Fruit fly (Drosophila melanogaster) whole organism, embryonic: ENCODE measurements around the gene TwdlX.

Source experiments
- Ada2b ChIP-seq: fragments of 200-800 bp; sonication (Bioruptor generic); IDR thresholded peaks from 2 replicates; pipeline ENCODE4 v1.3.6; 2022; ENCODE audit warnings: missing biosample characterization, missing genetic modification characterization
- Adf1 ChIP-seq: fragments of 200-800 bp; sonication (Bioruptor generic); IDR thresholded peaks from 2 replicates; pipeline ENCODE4 v1.3.6; 2022; ENCODE audit warnings: missing biosample characterization, missing genetic modification characterization
- Atf-2 ChIP-seq: fragments of 200-800 bp; sonication (Bioruptor generic); optimal IDR thresholded peaks from 2 replicates; lab custom pipeline; 2016; ENCODE audit warnings: missing biosample characterization, missing genetic modification characterization
- CG12071 ChIP-seq: fragments of 200-800 bp; sonication (Bioruptor generic); optimal IDR thresholded peaks from 3 replicates; lab custom pipeline; 2018; ENCODE audit warnings: missing biosample characterization, mild to moderate bottlenecking, missing genetic modification characterization
- CG12299 ChIP-seq: fragments of 200-800 bp; sonication (Bioruptor generic); optimal IDR thresholded peaks from 2 replicates; lab custom pipeline; 2018; ENCODE audit warnings: missing biosample characterization, mild to moderate bottlenecking, missing genetic modification characterization
- CG12659 ChIP-seq: fragments of 200-800 bp; sonication (Bioruptor generic); optimal IDR thresholded peaks from 3 replicates; lab custom pipeline; 2017; ENCODE audit warnings: mild to moderate bottlenecking, missing biosample characterization, missing genetic modification reagents, missing genetic modification characterization
- CG13287 ChIP-seq: fragments of 200-800 bp; sonication (Bioruptor generic); IDR thresholded peaks from 2 replicates; pipeline ENCODE4 v1.3.6; 2022; ENCODE audit warnings: missing biosample characterization, missing genetic modification characterization; ENCODE audit not compliant: partially characterized antibody
- CG13624 ChIP-seq: fragments of 200-800 bp; sonication (Bioruptor generic); optimal IDR thresholded peaks from 2 replicates; lab custom pipeline; 2016; ENCODE audit warnings: missing biosample characterization, missing genetic modification characterization
- CG17361 ChIP-seq: fragments of 200-800 bp; sonication (Bioruptor generic); IDR thresholded peaks from 3 replicates; pipeline ENCODE4 v1.3.6; 2022; ENCODE audit warnings: missing biosample characterization, missing genetic modification characterization
- CG17568 ChIP-seq: fragments of 200-800 bp; sonication (Bioruptor generic); optimal IDR thresholded peaks from 2 replicates; lab custom pipeline; 2018; ENCODE audit warnings: missing biosample characterization, mild to moderate bottlenecking, missing genetic modification characterization, moderate library complexity
- CG17612 ChIP-seq: fragments of 200-800 bp; sonication (Bioruptor generic); IDR thresholded peaks from 2 replicates; pipeline ENCODE4 v1.3.6; 2022; ENCODE audit warnings: missing biosample characterization, missing genetic modification characterization
- CG17802 ChIP-seq: fragments of 200-800 bp; sonication (Bioruptor generic); optimal IDR thresholded peaks from 2 replicates; lab custom pipeline; 2018; ENCODE audit warnings: missing biosample characterization, mild to moderate bottlenecking, missing genetic modification characterization, moderate library complexity
- CG30403 ChIP-seq: fragments of 200-800 bp; sonication (Bioruptor generic); optimal IDR thresholded peaks from 3 replicates; lab custom pipeline; 2016; ENCODE audit warnings: missing biosample characterization, missing genetic modification characterization
- CG31365 ChIP-seq: fragments of 200-800 bp; sonication (Bioruptor generic); optimal IDR thresholded peaks from 2 replicates; lab custom pipeline; 2018; ENCODE audit warnings: missing biosample characterization, mild to moderate bottlenecking, missing genetic modification characterization
- CG3281 ChIP-seq: fragments of 200-800 bp; sonication (Bioruptor generic); optimal IDR thresholded peaks from 3 replicates; lab custom pipeline; 2017; ENCODE audit warnings: missing biosample characterization, mild to moderate bottlenecking, missing genetic modification characterization
- CG3726 ChIP-seq: fragments of 200-800 bp; sonication (Bioruptor generic); IDR thresholded peaks from 3 replicates; pipeline ENCODE4, ENCODE4 v1.3.6; 2022; ENCODE audit warnings: missing biosample characterization, missing genetic modification characterization
- CG4282 ChIP-seq: fragments of 200-800 bp; sonication (Bioruptor generic); optimal IDR thresholded peaks from 2 replicates; lab custom pipeline; 2016; ENCODE audit warnings: missing biosample characterization, missing genetic modification characterization
- CG4328 ChIP-seq: fragments of 200-800 bp; sonication (Bioruptor generic); optimal IDR thresholded peaks from 3 replicates; lab custom pipeline; 2017; ENCODE audit warnings: missing biosample characterization, missing genetic modification reagents, missing genetic modification characterization
- CG6683 ChIP-seq: fragments of 200-800 bp; sonication (Bioruptor generic); optimal IDR thresholded peaks from 2 replicates; lab custom pipeline; 2017; ENCODE audit warnings: missing biosample characterization, mild to moderate bottlenecking, missing genetic modification characterization, missing genetic modification reagents
- CG8089 ChIP-seq: fragments of 200-800 bp; sonication (Bioruptor generic); optimal IDR thresholded peaks from 3 replicates; lab custom pipeline; 2016; ENCODE audit warnings: missing biosample characterization, missing genetic modification characterization
- CG9932 ChIP-seq: fragments of 200-800 bp; sonication (Bioruptor generic); IDR thresholded peaks from 2 replicates; pipeline ENCODE4 v1.3.6; 2022; ENCODE audit warnings: missing biosample characterization, missing genetic modification characterization
- Dad ChIP-seq: fragments of 200-800 bp; sonication (Bioruptor generic); optimal IDR thresholded peaks from 3 replicates; lab custom pipeline; 2016; ENCODE audit warnings: missing biosample characterization, missing genetic modification characterization
- E2f2 ChIP-seq: fragments of 200-800 bp; sonication (Bioruptor generic); IDR thresholded peaks from 2 replicates; pipeline ENCODE4 v1.3.6; 2022; ENCODE audit warnings: missing biosample characterization, missing genetic modification characterization
- ERR ChIP-seq: fragments of 200-800 bp; sonication (Bioruptor generic); optimal IDR thresholded peaks from 2 replicates; lab custom pipeline; 2016; ENCODE audit warnings: missing biosample characterization, missing genetic modification characterization
- Lim3 ChIP-seq: fragments of 200-800 bp; sonication (Bioruptor generic); IDR thresholded peaks from 2 replicates; pipeline ENCODE4 v1.3.6; 2022; ENCODE audit warnings: missing biosample characterization, missing genetic modification characterization
- MBD-R2 ChIP-seq: fragments of 200-800 bp; sonication (Bioruptor generic); IDR thresholded peaks from 2 replicates; pipeline ENCODE4 v1.3.6; 2022; ENCODE audit warnings: missing biosample characterization, missing genetic modification characterization
- Rx ChIP-seq: fragments of 200-800 bp; sonication (Bioruptor generic); IDR thresholded peaks from 2 replicates; pipeline ENCODE4 v1.3.6; 2022; ENCODE audit warnings: missing biosample characterization, missing genetic modification characterization
- Sox100B ChIP-seq: fragments of 200-800 bp; sonication (Bioruptor generic); optimal IDR thresholded peaks from 3 replicates; lab custom pipeline; 2018; ENCODE audit warnings: missing biosample characterization, mild to moderate bottlenecking, missing genetic modification characterization
- Usf ChIP-seq: fragments of 200-800 bp; sonication (Bioruptor generic); optimal IDR thresholded peaks from 2 replicates; lab custom pipeline; 2017; ENCODE audit warnings: missing genotype, missing biosample characterization, missing genetic modification characterization
- Vsx1 ChIP-seq: fragments of 200-800 bp; sonication (Bioruptor generic); optimal IDR thresholded peaks from 2 replicates; lab custom pipeline; 2017; ENCODE audit warnings: missing biosample characterization, mild to moderate bottlenecking, missing genetic modification characterization, missing genetic modification reagents
- Xrp1 ChIP-seq: fragments of 200-800 bp; sonication (Bioruptor generic); IDR thresholded peaks from 2 replicates; pipeline ENCODE4 v1.3.6; 2022; ENCODE audit warnings: missing biosample characterization, missing genetic modification characterization
- YL-1 ChIP-seq: fragments of 200-800 bp; sonication (Bioruptor generic); optimal IDR thresholded peaks from 3 replicates; lab custom pipeline; 2017; ENCODE audit warnings: missing biosample characterization, mild to moderate bottlenecking, missing genetic modification characterization
- bigmax ChIP-seq: fragments of 200-800 bp; sonication (Bioruptor generic); optimal IDR thresholded peaks from 2 replicates; lab custom pipeline; 2018; ENCODE audit warnings: missing biosample characterization, mild to moderate bottlenecking, missing genetic modification characterization
- chm ChIP-seq: fragments of 200-800 bp; sonication (Bioruptor generic); IDR thresholded peaks from 2 replicates; pipeline ENCODE4 v1.3.6; 2022; ENCODE audit warnings: missing biosample characterization, missing genetic modification characterization
- crp ChIP-seq, 2 experiments: fragments of 200-800 bp; sonication (Bioruptor generic); optimal IDR thresholded peaks; 2 replicates in 1 of 2; 3 replicates in 1 of 2; lab custom pipeline; 2017; ENCODE audit warnings: missing biosample characterization in 2 of 2, missing genetic modification characterization in 2 of 2, mild to moderate bottlenecking in 1 of 2, moderate library complexity in 1 of 2
- esg ChIP-seq: fragments of 200-800 bp; sonication (Bioruptor generic); conservative IDR thresholded peaks from 2 replicates; pipeline ENCODE4 v1.3.6; 2022; ENCODE audit warnings: missing biosample characterization, missing genetic modification characterization
- eyg ChIP-seq: fragments of 200-800 bp; sonication (Bioruptor generic); optimal IDR thresholded peaks from 3 replicates; lab custom pipeline; 2016; ENCODE audit warnings: missing biosample characterization, missing genetic modification characterization
- gcm ChIP-seq: fragments of 200-800 bp; sonication (Bioruptor generic); optimal IDR thresholded peaks from 2 replicates; lab custom pipeline; 2019; ENCODE audit warnings: missing biosample characterization, mild to moderate bottlenecking, missing genetic modification characterization, moderate library complexity
- gt ChIP-seq: fragments of 200-800 bp; sonication (Bioruptor generic); IDR thresholded peaks from 2 replicates; pipeline ENCODE4 v1.3.6; 2022; ENCODE audit warnings: missing biosample characterization, missing genetic modification characterization
- jumu ChIP-seq: fragments of 200-800 bp; sonication (Bioruptor generic); optimal IDR thresholded peaks from 3 replicates; lab custom pipeline; 2016; ENCODE audit warnings: missing biosample characterization, missing genetic modification characterization
- lbe ChIP-seq: fragments of 200-800 bp; sonication (Bioruptor generic); optimal IDR thresholded peaks from 2 replicates; lab custom pipeline; 2016; ENCODE audit warnings: missing biosample characterization, mild to moderate bottlenecking, missing genetic modification characterization
- peb ChIP-seq: fragments of 200-800 bp; sonication (Bioruptor generic); IDR thresholded peaks from 2 replicates; pipeline ENCODE4 v1.3.6; 2022; ENCODE audit warnings: missing biosample characterization, missing genetic modification characterization
- ranshi ChIP-seq: fragments of 200-800 bp; sonication (Bioruptor generic); IDR thresholded peaks from 2 replicates; pipeline ENCODE4 v1.3.6; 2022; ENCODE audit warnings: missing biosample characterization, missing genetic modification characterization
- ro ChIP-seq: fragments of 200-800 bp; sonication (Bioruptor generic); IDR thresholded peaks from 2 replicates; pipeline ENCODE4 v1.3.6; 2022; ENCODE audit warnings: missing biosample characterization, missing genetic modification characterization
- sens ChIP-seq: fragments of 200-800 bp; sonication (Bioruptor generic); peaks from one replicate; lab custom pipeline; 2016; ENCODE audit warnings: missing biosample characterization, missing genetic modification characterization
- slbo ChIP-seq: fragments of 200-800 bp; sonication (Bioruptor generic); IDR thresholded peaks from 2 replicates; pipeline ENCODE4 v1.3.6; 2022; ENCODE audit warnings: missing biosample characterization, missing genetic modification characterization
- sob ChIP-seq: fragments of 200-800 bp; sonication (Bioruptor generic); IDR thresholded peaks from 2 replicates; pipeline ENCODE4 v1.3.6; 2022; ENCODE audit warnings: missing biosample characterization, missing genetic modification characterization
- stwl ChIP-seq: fragments of 200-800 bp; sonication (Bioruptor generic); optimal IDR thresholded peaks from 3 replicates; lab custom pipeline; 2018; ENCODE audit warnings: missing biosample characterization, mild to moderate bottlenecking, missing genetic modification characterization, moderate library complexity
- tio ChIP-seq: fragments of 200-800 bp; sonication (Bioruptor generic); optimal IDR thresholded peaks from 2 replicates; lab custom pipeline; 2017; ENCODE audit warnings: missing biosample characterization, missing genetic modification characterization, inconsistent platforms
- tna ChIP-seq: fragments of 200-800 bp; sonication (Bioruptor generic); IDR thresholded peaks from 2 replicates; pipeline ENCODE4 v1.3.6; 2022; ENCODE audit warnings: missing biosample characterization, missing genetic modification characterization; ENCODE audit not compliant: partially characterized antibody
- zen ChIP-seq: fragments of 200-800 bp; sonication (Bioruptor generic); optimal IDR thresholded peaks from 3 replicates; lab custom pipeline; 2018; ENCODE audit warnings: missing biosample characterization, mild to moderate bottlenecking, missing genetic modification characterization, moderate library complexity

TwdlX gene

dm6 chrX:16691440-16691839 is 39.5 kb upstream of the TwdlX start (continued):
- peak; percentile 76 for TF ChIP-seq CG12659 (GFP tag; lab: Kevin White, UChicago)
- TF ChIP-seq slbo: peak; percentile 82
- TF ChIP-seq Lim3 (GFP tag; lab: Robert Waterston, UW): peak; percentile 46; the same call in 1 of the 2 replicates
- TF ChIP-seq Dad (GFP tag; lab: Kevin White, UChicago): peak; percentile 87
- TF ChIP-seq Xrp1 (GFP tag; lab: Robert Waterston, UW): peak; percentile 91
- peak; percentile 84 for TF ChIP-seq CG3726 (GFP tag; lab: Robert Waterston, UW)
- TF ChIP-seq bigmax (GFP tag; lab: Kevin White, UChicago): no peak
- TF ChIP-seq YL-1 (GFP tag; lab: Kevin White, UChicago): peak; percentile 1
- no peak for TF ChIP-seq CG13287 (GFP tag; lab: Robert Waterston, UW)
- peak; percentile 87 for TF ChIP-seq jumu
- peak; percentile 74 for TF ChIP-seq CG8089 (GFP tag; lab: Kevin White, UChicago)
- peak; percentile 60 for TF ChIP-seq Vsx1
- TF ChIP-seq tio (GFP tag; lab: Kevin White, UChicago): peak; percentile 70
- peak; percentile 45 for TF ChIP-seq Usf (GFP tag; lab: Kevin White, UChicago)
- peak; percentile 89 for TF ChIP-seq Rx (GFP tag; lab: Robert Waterston, UW)
- TF ChIP-seq CG12299 (tag; lab: Kevin White, UChicago): peak; percentile 42
- TF ChIP-seq MBD-R2 (GFP tag; lab: Robert Waterston, UW): peak; percentile 36; the same call in 1 of the 2 replicates
- peak; percentile 24; the same call in 1 of the 2 replicates for TF ChIP-seq gt (GFP tag; lab: Robert Waterston, UW)
- TF ChIP-seq Adf1 (GFP tag; lab: Robert Waterston, UW): no peak; the same call in 1 of the 2 replicates
- peak; percentile 6 for TF ChIP-seq stwl (tag; lab: Kevin White, UChicago)
- peak; percentile 89 for TF ChIP-seq Ada2b (GFP tag; lab: Robert Waterston, UW)
- TF ChIP-seq E2f2: peak; percentile 61; the same call in 1 of the 2 replicates
- peak; percentile 93 for TF ChIP-seq chm (GFP tag; lab: Robert Waterston, UW)
- peak; percentile 69 for TF ChIP-seq eyg (GFP tag; lab: Kevin White, UChicago)
- peak in 1 of 2 experiments; percentile 32 for TF ChIP-seq crp (GFP tag; optimal IDR thresholded peaks at IDR 0.05; lab: Kevin White, UChicago)
- TF ChIP-seq ERR: peak; percentile 61
- peak; percentile 88 for TF ChIP-seq CG12071
- TF ChIP-seq CG6683: peak; percentile 25
- peak; percentile 59 for TF ChIP-seq ro (GFP tag; lab: Robert Waterston, UW)
- TF ChIP-seq Atf-2 (GFP tag; lab: Kevin White, UChicago): peak; percentile 69
- peak; percentile 74 for TF ChIP-seq CG17802 (tag; lab: Kevin White, UChicago)
- TF ChIP-seq sens: peak; percentile 98
- TF ChIP-seq CG9932: peak; percentile 48
- TF ChIP-seq sob (GFP tag; lab: Robert Waterston, UW): peak; percentile 83
- peak; percentile 74 for TF ChIP-seq zen
- TF ChIP-seq Sox100B (GFP tag; lab: Kevin White, UChicago): peak; percentile 80
- peak; percentile 84 for TF ChIP-seq gcm
- peak; percentile 79 for TF ChIP-seq CG17568 (GFP tag; lab: Kevin White, UChicago)
- TF ChIP-seq lbe (GFP tag; lab: Kevin White, UChicago): no peak
- TF ChIP-seq CG17361 (GFP tag; lab: Robert Waterston, UW): peak; percentile 85
- peak; percentile 67 for TF ChIP-seq peb
- peak; percentile 61 for TF ChIP-seq CG4282
- TF ChIP-seq ranshi (GFP tag; lab: Robert Waterston, UW): peak; percentile 87
- no peak for TF ChIP-seq tna (GFP tag; lab: Robert Waterston, UW)
- TF ChIP-seq CG31365 (tag; lab: Kevin White, UChicago): peak; percentile 61
- TF ChIP-seq CG13624: peak; percentile 63
- peak; percentile 49; the same call in 1 of the 2 replicates for TF ChIP-seq CG17612 (GFP tag; lab: Robert Waterston, UW)
- peak; percentile 52 for TF ChIP-seq CG3281 (GFP tag; lab: Kevin White, UChicago)
- TF ChIP-seq CG30403 (GFP tag; lab: Kevin White, UChicago): peak; percentile 83
- TF ChIP-seq CG4328 (GFP tag; lab: Kevin White, UChicago): peak; percentile 15
- TF ChIP-seq esg: peak; percentile 86
